Fruit fly (Drosophila melanogaster) whole organism, wandering third instar larva: Measurements from ENCODE around the gene CG3285.

Experiments
- Dfd ChIP-seq: fragments of >200 bp; optimal IDR thresholded peaks from 2 replicates; lab custom pipeline; 2017; ENCODE audit warnings: missing biosample characterization, missing genetic modification characterization
- Hr78 ChIP-seq: fragments of >200 bp; optimal IDR thresholded peaks from 2 replicates; lab custom pipeline; 2017; ENCODE audit warnings: missing biosample characterization, missing genetic modification characterization
- Hr83 ChIP-seq: fragments of 200-300 bp; sonication (Bioruptor generic); optimal IDR thresholded peaks from 2 replicates; lab custom pipeline; 2016; ENCODE audit warnings: missing biosample characterization, mild to moderate bottlenecking, missing genetic modification characterization, moderate library complexity; ENCODE audit not compliant: poor library complexity, severe bottlenecking
- OdsH ChIP-seq: fragments of 200-800 bp; sonication (Bioruptor generic); optimal IDR thresholded peaks from 2 replicates; lab custom pipeline; 2016; ENCODE audit warnings: missing biosample characterization, mild to moderate bottlenecking, missing genetic modification characterization
- br ChIP-seq: fragments of 200-800 bp; sonication (Bioruptor generic); optimal IDR thresholded peaks from 2 replicates; lab custom pipeline; 2016; ENCODE audit warnings: missing biosample characterization, missing genetic modification characterization
- brk ChIP-seq: fragments of 200-800 bp; sonication (Bioruptor generic); optimal IDR thresholded peaks from 2 replicates; lab custom pipeline; 2016; ENCODE audit warnings: missing biosample characterization, mild to moderate bottlenecking, missing genetic modification characterization
- dmrt93B ChIP-seq: fragments of 200-800 bp; sonication (Bioruptor generic); optimal IDR thresholded peaks from 2 replicates; lab custom pipeline; 2018; ENCODE audit warnings: missing biosample characterization, mild to moderate bottlenecking, missing genetic modification characterization
- ey ChIP-seq: fragments of 200-800 bp; sonication (Bioruptor generic); optimal IDR thresholded peaks from 2 replicates; lab custom pipeline; 2016; ENCODE audit warnings: missing biosample characterization, missing genetic modification characterization
- lola ChIP-seq: fragments of >200 bp; optimal IDR thresholded peaks from 2 replicates; lab custom pipeline; 2017; ENCODE audit warnings: missing biosample characterization, missing genetic modification characterization
- psq ChIP-seq: fragments of 200-800 bp; sonication (Bioruptor generic); optimal IDR thresholded peaks from 3 replicates; lab custom pipeline; 2017; ENCODE audit warnings: missing biosample characterization, mild to moderate bottlenecking, missing genetic modification characterization, moderate library complexity
- rgr ChIP-seq: fragments of 200-800 bp; sonication (Bioruptor generic); optimal IDR thresholded peaks from 3 replicates; lab custom pipeline; 2016; ENCODE audit warnings: missing biosample characterization, mild to moderate bottlenecking, missing genetic modification characterization
- sage ChIP-seq: fragments of 200-800 bp; sonication (Bioruptor generic); optimal IDR thresholded peaks from 2 replicates; lab custom pipeline; 2016; ENCODE audit warnings: missing biosample characterization, mild to moderate bottlenecking, missing genetic modification characterization
- woc ChIP-seq: sonication (Bioruptor generic); optimal IDR thresholded peaks from 2 replicates; lab custom pipeline; 2016; ENCODE audit warnings: missing biosample characterization, mild to moderate bottlenecking, missing genetic modification characterization

DNA sequence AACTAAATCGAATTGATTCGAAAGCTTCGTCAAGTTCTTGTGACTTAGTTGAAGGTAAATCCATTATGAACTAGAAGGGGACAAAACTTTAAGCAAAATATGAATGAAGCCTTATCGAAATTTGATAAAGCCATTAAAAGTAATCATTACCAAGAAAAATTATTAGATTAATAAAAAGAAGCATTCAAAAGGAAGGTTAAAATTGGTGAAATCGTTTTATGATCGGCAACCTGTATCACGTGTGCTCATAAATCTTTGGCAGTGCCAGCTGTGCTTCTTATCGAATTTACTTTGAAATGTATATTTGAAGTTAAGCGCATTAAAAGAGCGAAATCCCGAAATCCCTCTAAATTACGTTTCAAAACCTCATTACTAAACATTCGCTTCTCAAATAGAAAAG is 31.1 kb downstream of the CG3285 start:
- TF ChIP-seq woc (GFP tag; lab: Kevin White, UChicago): no peak
- TF ChIP-seq sage: no peak
- no peak for TF ChIP-seq br
- no peak for TF ChIP-seq OdsH (GFP tag; lab: Kevin White, UChicago)
- TF ChIP-seq dmrt93B (GFP tag; lab: Kevin White, UChicago): no peak
- TF ChIP-seq Dfd (GFP tag; lab: Kevin White, UChicago): no peak
- no peak for TF ChIP-seq lola (GFP tag; lab: Kevin White, UChicago)
- no peak for TF ChIP-seq brk (GFP tag; lab: Kevin White, UChicago)
- no peak for TF ChIP-seq rgr (GFP tag; lab: Kevin White, UChicago)
- no peak for TF ChIP-seq Hr78 (GFP tag; lab: Kevin White, UChicago)
- TF ChIP-seq psq: no peak
- TF ChIP-seq Hr83 (GFP tag; lab: Kevin White, UChicago): no peak
- no peak for TF ChIP-seq ey (GFP tag; lab: Kevin White, UChicago)
